Worm (Caenorhabditis elegans) whole organism, early embryonic: ENCODE results near the gene D2045.7.

Source experiments
- F13C5.2 ChIP-seq: sonication (generic microtip); optimal IDR thresholded peaks from 2 replicates; lab custom pipeline; 2017; ENCODE audit warnings: mild to moderate bottlenecking, missing genetic modification characterization, inconsistent platforms, missing compliant biosample characterization
- aly-1 ChIP-seq: sonication (generic microtip); optimal IDR thresholded peaks from 2 replicates; lab custom pipeline; 2016; ENCODE audit warnings: missing genetic modification characterization, missing compliant biosample characterization
- ama-1 ChIP-seq: fragments of 150-350 bp; optimal IDR thresholded peaks from 2 replicates; lab custom pipeline; 2014

DNA sequence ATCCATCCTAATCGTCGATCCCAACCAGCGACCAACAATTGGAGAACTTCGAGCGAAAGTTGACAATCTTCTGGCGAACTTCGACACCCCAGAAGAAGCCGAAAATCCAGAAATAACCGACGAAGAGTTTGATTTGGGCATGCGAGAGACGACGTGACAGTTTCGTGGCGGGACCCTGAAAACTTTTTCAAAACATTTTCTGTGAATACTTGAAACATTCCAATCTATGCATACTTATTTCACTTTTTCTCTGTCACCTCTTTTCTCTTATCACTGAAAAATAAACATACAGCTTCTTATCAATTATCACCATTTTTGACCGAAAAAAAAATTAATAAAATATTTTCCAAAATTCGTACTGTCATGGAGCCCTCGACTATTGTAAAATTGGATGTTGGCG lies 2.7 kb downstream of the D2045.7 start, which contains the start of gene D2045.8:
- no peak for TF ChIP-seq F13C5.2 (tag; lab: Kevin White, UChicago)
- no peak for TF ChIP-seq ama-1
- TF ChIP-seq aly-1 (tag; lab: Kevin White, UChicago) = no peak
